Worm (Caenorhabditis elegans) whole organism, young adult: ENCODE results near the gene his-69.

ENCODE experiments used
- nfya-1 ChIP-seq: sonication (generic microtip); optimal IDR thresholded peaks from 2 replicates; lab custom pipeline; 2017; ENCODE audit warnings: antibody characterized with exemption, missing compliant biosample characterization, missing genetic modification characterization, borderline replicate concordance; ENCODE audit not compliant: insufficient read depth
- repo-1 ChIP-seq: sonication (generic microtip); optimal IDR thresholded peaks from 2 replicates; lab custom pipeline; 2017; ENCODE audit warnings: mild to moderate bottlenecking, missing genetic modification characterization, missing compliant biosample characterization

DNA sequence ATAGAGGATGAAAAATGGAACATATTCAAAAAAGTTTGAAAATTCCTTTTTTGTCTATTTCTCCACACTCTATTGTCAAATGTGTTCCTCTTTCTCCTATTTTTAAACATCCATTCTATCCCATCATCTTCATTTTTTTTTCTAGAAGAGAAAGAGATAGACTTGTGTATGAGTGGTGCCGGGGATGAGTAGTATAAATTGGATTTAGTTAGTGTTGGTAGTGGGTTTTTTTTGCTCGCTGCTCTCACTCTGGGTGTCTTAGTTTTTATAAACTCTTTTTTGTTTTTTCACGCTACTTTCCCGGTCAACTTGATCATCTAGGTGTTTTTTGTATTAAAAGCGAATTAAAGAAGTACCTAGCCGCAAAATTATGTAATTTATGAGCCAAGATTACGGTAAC lies 48.7 kb upstream of the his-69 start:
- TF ChIP-seq nfya-1 (tag; lab: Kevin White, UChicago) (no peak), repo-1 (tag; lab: Kevin White, UChicago) (no peak)
